Fruit fly (Drosophila melanogaster): Measurements from ENCODE around the gene CG3808.

Gene CG3808

DNA sequence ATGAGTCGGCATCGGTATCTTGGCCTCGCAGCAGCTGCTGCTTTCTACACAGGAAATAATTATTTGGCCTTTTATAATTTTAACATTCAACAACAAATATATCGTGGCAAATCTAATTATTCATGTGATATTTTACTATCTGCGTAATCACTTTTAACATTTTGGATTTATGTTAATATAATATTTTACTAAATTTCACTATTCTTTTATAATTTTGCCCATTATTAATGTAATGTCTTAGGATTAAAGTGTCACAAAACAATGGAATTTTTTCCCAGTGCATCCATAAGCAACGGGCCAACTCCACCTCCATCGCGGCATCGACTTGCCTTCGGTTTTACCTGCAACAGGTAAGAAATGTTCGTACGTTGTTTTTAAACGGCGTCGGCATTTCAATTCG, 42.1 kb upstream of the CG3808 start (continued):
- TF ChIP-seq CG14441 (GFP tag; IDR thresholded peaks at IDR 0.05) (peak; percentile 56; the same call in 1 of the 2 replicates), pan (optimal IDR thresholded peaks at IDR 0.05) (no peak), pan (GFP tag; optimal IDR thresholded peaks at IDR 0.05 in 1 of 2, IDR thresholded peaks at IDR 0.05 in 1 of 2) (peak in 1 of 2 experiments; percentile 79), ranshi (GFP tag; IDR thresholded peaks at IDR 0.05) (peak; percentile 64; the same call in 1 of the 2 replicates), MBD-R2 (GFP tag; IDR thresholded peaks at IDR 0.05) (no peak), Adf1 (GFP tag; IDR thresholded peaks at IDR 0.05) (no peak), gt (GFP tag; IDR thresholded peaks at IDR 0.05) (no peak; the same call in 1 of the 2 replicates), CG1602 (GFP tag; optimal IDR thresholded peaks at IDR 0.05) (peak; percentile 84), CG11695 (GFP tag; IDR thresholded peaks at IDR 0.05) (peak; percentile 84), tll (GFP tag; optimal IDR thresholded peaks at IDR 0.05) (peak in 1 of 2 experiments; percentile 77), wor (GFP tag; IDR thresholded peaks at IDR 0.05) (peak; percentile 67), sd (tag; optimal IDR thresholded peaks at IDR 0.05) (no peak), Abd-B (GFP tag; optimal IDR thresholded peaks at IDR 0.05) (peak; percentile 86), CG13894 (tag; optimal IDR thresholded peaks at IDR 0.05) (no peak), CG1792 (GFP tag; optimal IDR thresholded peaks at IDR 0.05) (no peak), CG13424 (tag; optimal IDR thresholded peaks at IDR 0.05) (peak; percentile 89), row (GFP tag; IDR thresholded peaks at IDR 0.05) (peak; percentile 79), dan (GFP tag; IDR thresholded peaks at IDR 0.05) (peak; percentile 25; the same call in 1 of the 2 replicates), CG7372 (GFP tag; IDR thresholded peaks at IDR 0.05) (0 out of 2 replicates have a peak, but pooled peaks have one; percentile 13), tgo (GFP tag; IDR thresholded peaks at IDR 0.05) (peak; percentile 65), ssp (GFP tag; IDR thresholded peaks at IDR 0.05) (peak; percentile 60), Neu2 (GFP tag; optimal IDR thresholded peaks at IDR 0.05; ENCODE audit: borderline replicate concordance) (no peak), CG3995 (GFP tag; optimal IDR thresholded peaks at IDR 0.05) (no peak), p53 (GFP tag; optimal IDR thresholded peaks at IDR 0.05) (no peak), CG7963 (GFP tag; IDR thresholded peaks at IDR 0.05; ENCODE audit: partially characterized antibody) (no peak), Taf1 (GFP tag; IDR thresholded peaks at IDR 0.05) (no peak)

DNA sequence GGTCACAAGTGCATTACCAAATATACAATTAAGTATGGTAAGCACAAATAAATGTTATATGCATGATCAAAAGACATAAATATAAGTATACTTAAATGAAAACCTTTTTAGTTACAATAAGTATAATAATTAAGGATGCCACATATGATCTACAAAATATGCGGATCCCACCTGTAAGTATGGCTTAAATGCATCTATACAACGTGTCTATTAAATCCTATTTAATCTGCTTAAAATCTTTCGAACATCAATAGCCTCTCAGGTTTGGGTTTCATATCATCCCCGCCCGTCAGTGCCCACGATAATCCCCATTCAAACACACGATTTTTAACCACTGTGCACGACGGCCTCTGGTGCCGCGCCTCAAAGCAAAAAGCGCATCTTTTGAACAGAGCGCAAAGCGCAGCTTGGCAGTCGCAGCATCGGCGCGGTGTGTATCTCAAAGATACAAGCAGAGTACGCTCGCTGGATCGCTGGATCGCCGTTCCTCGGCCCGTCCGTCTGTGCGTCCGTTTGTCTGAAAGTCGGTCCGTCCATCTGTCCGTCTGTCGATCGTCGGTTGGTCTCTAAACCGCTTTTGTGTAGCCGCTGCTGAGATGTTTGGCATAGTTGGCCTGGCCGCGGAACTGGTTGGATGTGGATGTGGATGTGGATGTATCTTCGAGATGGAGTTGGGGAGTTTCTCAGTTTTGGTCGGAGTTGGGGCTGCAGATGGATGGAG, 41.4 kb upstream of the CG3808 start:
- 0 out of 2 replicates have a peak, but pooled peaks have one; percentile 17 for TF ChIP-seq Ada2b (GFP tag; IDR thresholded peaks at IDR 0.05)
- peak; percentile 5 for TF ChIP-seq Side (GFP tag; optimal IDR thresholded peaks at IDR 0.05)
- 0 out of 2 replicates have a peak, but pooled peaks have one; percentile 8 for TF ChIP-seq CG16779 (GFP tag; IDR thresholded peaks at IDR 0.05)
- peak; percentile 15 for TF ChIP-seq CG33557 (GFP tag; optimal IDR thresholded peaks at IDR 0.05)
- TF ChIP-seq Ptx1 (GFP tag; IDR thresholded peaks at IDR 0.05): no peak; the same call in 1 of the 2 replicates
- TF ChIP-seq pfk (GFP tag; optimal IDR thresholded peaks at IDR 0.05): no peak
- TF ChIP-seq unc-4 (GFP tag; IDR thresholded peaks at IDR 0.05; ENCODE audit: partially characterized antibody): no peak
- TF ChIP-seq CG9817 (tag; optimal IDR thresholded peaks at IDR 0.05): no peak
- TF ChIP-seq CG6689 (GFP tag; IDR thresholded peaks at IDR 0.05): peak; percentile 37; the same call in 1 of the 2 replicates
- TF ChIP-seq fd96Cb (tag; optimal IDR thresholded peaks at IDR 0.05): peak; percentile 28
- no peak for TF ChIP-seq CG2889 (GFP tag; IDR thresholded peaks at IDR 0.05)
- TF ChIP-seq oc (tag; optimal IDR thresholded peaks at IDR 0.05): peak; percentile 97
- TF ChIP-seq CG8281 (tag; optimal IDR thresholded peaks at IDR 0.05): no peak
- TF ChIP-seq CG6683 (GFP tag; optimal IDR thresholded peaks at IDR 0.05): no peak
- TF ChIP-seq CG10147 (GFP tag; optimal IDR thresholded peaks at IDR 0.05): no peak
- peak; percentile 23 for TF ChIP-seq Med (GFP tag)
- no peak for TF ChIP-seq trh (GFP tag; optimal IDR thresholded peaks at IDR 0.05)
- TF ChIP-seq CG10979 (tag; optimal IDR thresholded peaks at IDR 0.05): peak; percentile 48
- TF ChIP-seq vfl (GFP tag; optimal IDR thresholded peaks at IDR 0.05): no peak
- TF ChIP-seq ATbp (GFP tag; optimal IDR thresholded peaks at IDR 0.05): peak; percentile 14
- TF ChIP-seq CG8290 (GFP tag; optimal IDR thresholded peaks at IDR 0.05): no peak
- no peak for TF ChIP-seq CG8290 (tag; optimal IDR thresholded peaks at IDR 0.05)
- no peak for TF ChIP-seq croc (GFP tag; conservative IDR thresholded peaks at IDR 0.05)
- peak in 1 of 3 experiments; percentile 19 for TF ChIP-seq lola (GFP tag; optimal IDR thresholded peaks at IDR 0.05)
- peak; percentile 17 for TF ChIP-seq CTCF (GFP tag; optimal IDR thresholded peaks at IDR 0.05)
